Fruit fly (Drosophila melanogaster): ENCODE results near the gene hoip.

Gene hoip

dm6 chr2L:9685184-9685583 is 14.4 kb upstream of the hoip start:
- TF ChIP-seq psq (optimal IDR thresholded peaks at IDR 0.05), result no peak
- TF ChIP-seq EcR (GFP tag; optimal IDR thresholded peaks at IDR 0.05), result no peak
- TF ChIP-seq Dll (optimal IDR thresholded peaks at IDR 0.05), result no peak
- no peak for TF ChIP-seq pan (optimal IDR thresholded peaks at IDR 0.05)
- no peak for TF ChIP-seq usp (GFP tag; optimal IDR thresholded peaks at IDR 0.05)
- TF ChIP-seq CG8478 (optimal IDR thresholded peaks at IDR 0.05), result no peak

dm6 chr2L:9685993-9686392 is 13.6 kb upstream of the hoip start:
- no peak for TF ChIP-seq EcR (GFP tag; optimal IDR thresholded peaks at IDR 0.05)
- TF ChIP-seq usp (GFP tag; optimal IDR thresholded peaks at IDR 0.05), result no peak
- no peak for TF ChIP-seq Dll (optimal IDR thresholded peaks at IDR 0.05)
- no peak for TF ChIP-seq pan (optimal IDR thresholded peaks at IDR 0.05)
- TF ChIP-seq CG8478 (optimal IDR thresholded peaks at IDR 0.05), result no peak
- TF ChIP-seq psq (optimal IDR thresholded peaks at IDR 0.05), result no peak

dm6 chr2L:9690550-9691197 is 8.9 kb upstream of the hoip start:
- TF ChIP-seq EcR (GFP tag; optimal IDR thresholded peaks at IDR 0.05) (no peak), usp (GFP tag; optimal IDR thresholded peaks at IDR 0.05) (no peak), psq (optimal IDR thresholded peaks at IDR 0.05) (no peak), Dll (optimal IDR thresholded peaks at IDR 0.05) (no peak), CG8478 (optimal IDR thresholded peaks at IDR 0.05) (no peak), pan (optimal IDR thresholded peaks at IDR 0.05) (no peak)

dm6 chr2L:9691230-9691629 is 8.4 kb upstream of the hoip start:
- TF ChIP-seq usp (GFP tag; optimal IDR thresholded peaks at IDR 0.05), result no peak
- no peak for TF ChIP-seq psq (optimal IDR thresholded peaks at IDR 0.05)
- TF ChIP-seq pan (optimal IDR thresholded peaks at IDR 0.05), result no peak
- TF ChIP-seq CG8478 (optimal IDR thresholded peaks at IDR 0.05), result no peak
- no peak for TF ChIP-seq Dll (optimal IDR thresholded peaks at IDR 0.05)
- no peak for TF ChIP-seq EcR (GFP tag; optimal IDR thresholded peaks at IDR 0.05)

DNA sequence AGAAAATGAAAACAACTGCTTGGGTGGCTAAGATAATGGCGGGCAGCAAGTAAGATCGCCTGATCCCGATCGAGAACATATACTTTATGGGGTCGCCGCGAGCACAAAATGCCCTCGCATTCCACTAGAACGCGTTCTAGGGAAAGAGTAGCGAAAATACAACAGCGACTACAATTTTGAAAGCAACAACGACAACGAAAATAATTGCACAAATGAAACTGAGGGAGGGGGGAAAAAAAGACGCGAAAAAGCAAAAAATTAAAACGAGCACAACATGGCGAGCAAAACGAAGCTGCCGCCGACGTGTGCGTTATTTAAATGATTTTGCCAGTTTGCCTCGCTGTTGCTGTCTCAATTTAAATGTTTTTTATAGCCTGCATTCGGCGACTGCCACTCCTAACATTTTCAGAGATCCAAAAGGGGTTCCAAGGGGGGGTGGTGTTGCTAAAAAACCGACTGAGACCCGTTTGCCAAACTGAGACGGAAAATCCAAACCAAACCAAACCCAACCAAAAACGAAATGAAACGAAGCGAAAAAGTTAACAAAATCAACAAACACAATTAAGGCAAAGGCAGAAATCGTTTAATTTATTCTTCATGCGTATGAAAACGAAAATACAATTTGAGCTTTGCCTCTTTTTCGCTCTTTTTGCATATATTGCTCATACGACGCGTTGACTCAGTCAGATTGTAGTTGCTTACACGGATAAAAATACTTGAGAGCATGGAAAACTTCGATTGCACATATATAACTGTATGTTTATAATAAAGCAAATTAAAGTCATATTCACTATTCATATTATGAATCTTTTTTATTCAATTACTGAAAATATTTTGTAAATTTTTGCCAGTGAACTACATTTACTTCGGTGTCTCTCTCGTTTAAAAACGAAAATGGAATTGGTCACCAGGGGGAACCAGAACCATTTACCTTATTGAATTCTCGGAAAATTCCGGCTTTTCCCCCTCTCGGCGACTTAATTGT is 6.9 kb upstream of the hoip start:
- TF ChIP-seq pan (optimal IDR thresholded peaks at IDR 0.05) (no peak), psq (optimal IDR thresholded peaks at IDR 0.05) (no peak), Dll (optimal IDR thresholded peaks at IDR 0.05) (no peak), CG8478 (optimal IDR thresholded peaks at IDR 0.05) (no peak), usp (GFP tag; optimal IDR thresholded peaks at IDR 0.05) (no peak), EcR (GFP tag; optimal IDR thresholded peaks at IDR 0.05) (no peak)

- TF ChIP-seq pan (optimal IDR thresholded peaks at IDR 0.05), result no peak
- TF ChIP-seq CG8478 (optimal IDR thresholded peaks at IDR 0.05), result no peak
- TF ChIP-seq Dll (optimal IDR thresholded peaks at IDR 0.05), result no peak
- no peak for TF ChIP-seq EcR (GFP tag; optimal IDR thresholded peaks at IDR 0.05)
- no peak for TF ChIP-seq usp (GFP tag; optimal IDR thresholded peaks at IDR 0.05)
- TF ChIP-seq psq (optimal IDR thresholded peaks at IDR 0.05), result no peak
Measured at dm6 chr2L:9693924-9694610, 5.5 kb upstream of the hoip start.

- TF ChIP-seq pan (optimal IDR thresholded peaks at IDR 0.05) (no peak), CG8478 (optimal IDR thresholded peaks at IDR 0.05) (no peak), psq (optimal IDR thresholded peaks at IDR 0.05) (no peak), EcR (GFP tag; optimal IDR thresholded peaks at IDR 0.05) (no peak), usp (GFP tag; optimal IDR thresholded peaks at IDR 0.05) (no peak), Dll (optimal IDR thresholded peaks at IDR 0.05) (no peak)
Measured at dm6 chr2L:9695723-9696122, 3.9 kb upstream of the hoip start.

dm6 chr2L:9697561-9697960 is 2.0 kb upstream of the hoip start:
- TF ChIP-seq usp (GFP tag; optimal IDR thresholded peaks at IDR 0.05) (no peak), EcR (GFP tag; optimal IDR thresholded peaks at IDR 0.05) (no peak), pan (optimal IDR thresholded peaks at IDR 0.05) (no peak), psq (optimal IDR thresholded peaks at IDR 0.05) (no peak), Dll (optimal IDR thresholded peaks at IDR 0.05) (no peak), CG8478 (optimal IDR thresholded peaks at IDR 0.05) (no peak)

DNA sequence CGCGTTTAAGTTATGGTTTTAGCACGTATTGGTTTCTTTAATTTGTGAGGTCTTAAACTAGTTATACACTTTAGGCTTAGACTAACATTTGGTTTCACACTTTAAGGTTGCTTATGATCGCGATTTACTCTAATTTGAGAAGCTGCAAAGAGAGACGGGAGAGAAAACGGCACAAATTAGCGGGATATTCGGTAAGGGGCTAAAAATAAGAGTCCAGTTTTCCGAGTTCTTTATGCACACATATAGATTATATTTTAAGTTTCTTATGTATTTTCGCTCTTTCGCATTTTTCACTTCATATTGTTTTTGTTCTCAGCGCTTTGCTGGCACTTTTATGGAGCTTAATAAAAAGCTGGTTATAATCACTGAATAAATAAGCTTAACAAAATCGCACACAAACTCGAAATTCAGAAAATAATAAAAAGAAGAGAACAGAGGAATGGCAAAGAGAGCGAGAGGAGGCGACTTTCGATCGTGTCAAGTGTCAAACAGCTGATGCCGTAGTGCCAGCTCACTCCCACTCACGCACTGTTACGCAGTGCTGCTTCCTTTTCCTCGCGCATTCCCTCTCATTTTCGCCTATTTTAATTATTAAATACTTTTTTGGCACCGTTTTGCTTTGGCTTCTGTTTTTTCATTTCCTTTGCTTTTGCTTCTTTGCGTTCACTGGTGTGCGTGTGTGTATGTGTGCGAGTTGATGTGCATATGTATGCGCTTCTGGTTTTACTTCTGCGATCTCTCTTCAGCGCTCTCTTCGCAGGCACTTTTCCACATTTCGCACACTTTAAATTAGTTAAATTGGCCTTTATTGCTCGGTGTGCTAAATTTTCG is 1.3 kb upstream of the hoip start:
- TF ChIP-seq Dll (optimal IDR thresholded peaks at IDR 0.05) (no peak), CG8478 (optimal IDR thresholded peaks at IDR 0.05) (peak; percentile 60), pan (optimal IDR thresholded peaks at IDR 0.05) (no peak)

- TF ChIP-seq Dll (optimal IDR thresholded peaks at IDR 0.05), result no peak
- TF ChIP-seq pan (optimal IDR thresholded peaks at IDR 0.05), result no peak
- no peak for TF ChIP-seq psq (optimal IDR thresholded peaks at IDR 0.05)
- no peak for TF ChIP-seq EcR (GFP tag; optimal IDR thresholded peaks at IDR 0.05)
- no peak for TF ChIP-seq CG8478 (optimal IDR thresholded peaks at IDR 0.05)
- TF ChIP-seq usp (GFP tag; optimal IDR thresholded peaks at IDR 0.05), result no peak
Measured at dm6 chr2L:9698923-9699493, 583 bp upstream of the hoip start, which contains the start of gene Pka-C1. Gene Pka-C1, minus strand, starts transcription at chr2L:9699297.

DNA sequence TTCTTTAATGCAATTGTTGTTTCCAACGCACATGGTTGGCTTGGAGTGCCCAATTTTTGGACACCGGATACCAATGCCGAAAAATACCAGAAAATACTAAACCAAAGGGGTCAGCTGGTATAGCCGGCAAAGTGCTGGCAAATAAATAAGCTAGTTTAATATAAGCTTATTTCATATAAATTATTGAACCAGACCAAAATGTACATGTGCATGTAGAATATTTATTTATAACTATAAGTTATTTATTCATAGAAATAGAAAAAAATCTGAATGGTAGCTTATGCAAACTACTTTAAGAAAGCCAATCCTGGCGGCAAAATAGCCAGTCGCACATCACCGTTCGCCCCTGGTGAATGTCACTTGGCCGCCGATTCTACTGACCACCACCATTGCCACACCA is 863 bp downstream of the hoip start, which contains the start of gene pelo:
Gene pelo, plus strand, starts transcription at position 357 of the 400 bp plus-strand sequence.
- TF ChIP-seq Dll (optimal IDR thresholded peaks at IDR 0.05) (no peak), pan (optimal IDR thresholded peaks at IDR 0.05) (no peak), psq (optimal IDR thresholded peaks at IDR 0.05) (no peak)
